Worm (Caenorhabditis elegans) whole organism, mixed stage, embryonic: Measurements from ENCODE around the gene clec-78.

Experiments
- ceh-39 ChIP-seq: fragments of 150-350 bp; optimal IDR thresholded peaks from 2 replicates; lab custom pipeline; 2014; ENCODE audit warnings: missing biosample characterization, missing genetic modification characterization
- ceh-83 ChIP-seq: fragments of 200-800 bp; sonication (Bioruptor generic); optimal IDR thresholded peaks from 2 replicates; lab custom pipeline; 2018; ENCODE audit warnings: mild to moderate bottlenecking, missing genetic modification characterization, missing compliant biosample characterization
- ham-2 ChIP-seq: fragments of 200-800 bp; sonication (Bioruptor generic); optimal IDR thresholded peaks from 2 replicates; lab custom pipeline; 2018; ENCODE audit warnings: mild to moderate bottlenecking, missing genetic modification characterization, missing compliant biosample characterization
- lin-32 ChIP-seq: fragments of 200-800 bp; sonication (Bioruptor generic); optimal IDR thresholded peaks from 2 replicates; lab custom pipeline; 2018; ENCODE audit warnings: mild to moderate bottlenecking, missing genetic modification characterization, missing compliant biosample characterization
- lsy-2 ChIP-seq: fragments of 150-350 bp; optimal IDR thresholded peaks from 2 replicates; lab custom pipeline; 2014; ENCODE audit warnings: missing biosample characterization, missing genetic modification characterization
- mab-5 ChIP-seq: fragments of 150-350 bp; optimal IDR thresholded peaks from 2 replicates; lab custom pipeline; 2014; ENCODE audit warnings: missing biosample characterization, missing genetic modification characterization
- mep-1 ChIP-seq: fragments of 150-350 bp; optimal IDR thresholded peaks from 2 replicates; lab custom pipeline; 2017; ENCODE audit warnings: missing biosample characterization, missing genetic modification reagents, missing genetic modification characterization, inconsistent platforms
- nhr-12 ChIP-seq: fragments of 150-350 bp; optimal IDR thresholded peaks from 2 replicates; lab custom pipeline; 2014; ENCODE audit warnings: missing biosample characterization, missing genetic modification characterization
- nhr-237 ChIP-seq: fragments of 150-350 bp; optimal IDR thresholded peaks from 2 replicates; lab custom pipeline; 2014; ENCODE audit warnings: missing biosample characterization, missing genetic modification characterization
- pha-4 ChIP-seq: fragments of 150-350 bp; optimal IDR thresholded peaks from 2 replicates; lab custom pipeline; 2018; ENCODE audit warnings: missing biosample characterization, missing genetic modification reagents, missing genetic modification characterization
- sem-2 ChIP-seq: fragments of 200-800 bp; sonication (Bioruptor generic); optimal IDR thresholded peaks from 2 replicates; lab custom pipeline; 2018; ENCODE audit warnings: mild to moderate bottlenecking, missing genetic modification characterization, missing compliant biosample characterization
- snpc-4 ChIP-seq: fragments of 150-350 bp; optimal IDR thresholded peaks from 2 replicates; lab custom pipeline; 2014; ENCODE audit warnings: missing biosample characterization, missing genetic modification characterization
- tbx-8 ChIP-seq: fragments of 200-800 bp; sonication (Bioruptor generic); optimal IDR thresholded peaks from 2 replicates; lab custom pipeline; 2018; ENCODE audit warnings: mild to moderate bottlenecking, missing genetic modification characterization, moderate library complexity, missing compliant biosample characterization

DNA sequence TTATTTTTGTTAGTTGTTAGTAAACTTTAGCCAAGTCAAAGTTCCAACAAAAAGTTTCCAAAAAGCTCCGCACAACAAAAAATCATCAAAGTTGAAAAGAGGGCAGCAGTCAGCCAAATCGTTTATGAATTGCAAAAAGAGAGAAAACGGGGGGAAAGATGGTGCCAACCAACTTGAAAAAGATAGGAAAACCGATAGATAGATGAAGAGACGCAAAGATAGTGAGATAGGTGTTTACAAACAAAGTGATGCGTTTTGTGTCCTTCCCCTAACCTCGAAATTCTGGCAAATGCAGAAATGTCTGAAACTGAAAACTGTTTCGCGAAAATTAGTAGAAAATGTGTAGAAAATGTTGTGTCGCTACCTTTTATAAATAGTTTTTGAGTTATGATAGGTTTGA is 44.6 kb downstream of the clec-78 start:
- TF ChIP-seq nhr-237 (tag; lab: Kevin White, UChicago) (no peak), ceh-39 (tag; lab: Kevin White, UChicago) (no peak), lin-32 (GFP tag; lab: Kevin White, UChicago) (no peak), ham-2 (GFP tag; lab: Kevin White, UChicago) (no peak), tbx-8 (GFP tag; lab: Kevin White, UChicago) (no peak), nhr-12 (tag; lab: Kevin White, UChicago) (no peak), lsy-2 (no peak), ceh-83 (no peak), mep-1 (no peak), sem-2 (no peak), snpc-4 (tag; lab: Kevin White, UChicago) (no peak), mab-5 (no peak), pha-4 (tag; lab: Kevin White, UChicago) (no peak)
